Fruit fly (Drosophila melanogaster) Kc167 (cell line): ENCODE results near the gene CG14903.

Source experiments
- Sin3A ChIP-seq: fragments of >200 bp; optimal IDR thresholded peaks from 2 replicates; lab custom pipeline; 2018; ENCODE audit warnings: missing external identifiers
- h ChIP-seq: fragments of >200 bp; optimal IDR thresholded peaks from 3 replicates; lab custom pipeline; 2018; ENCODE audit warnings: missing external identifiers
- psq ChIP-seq: fragments of >200 bp; optimal IDR thresholded peaks from 2 replicates; lab custom pipeline; 2017; ENCODE audit warnings: missing external identifiers
- ttk ChIP-seq: sonication (Bioruptor generic); optimal IDR thresholded peaks from 2 replicates; lab custom pipeline; 2017; ENCODE audit warnings: missing external identifiers

DNA sequence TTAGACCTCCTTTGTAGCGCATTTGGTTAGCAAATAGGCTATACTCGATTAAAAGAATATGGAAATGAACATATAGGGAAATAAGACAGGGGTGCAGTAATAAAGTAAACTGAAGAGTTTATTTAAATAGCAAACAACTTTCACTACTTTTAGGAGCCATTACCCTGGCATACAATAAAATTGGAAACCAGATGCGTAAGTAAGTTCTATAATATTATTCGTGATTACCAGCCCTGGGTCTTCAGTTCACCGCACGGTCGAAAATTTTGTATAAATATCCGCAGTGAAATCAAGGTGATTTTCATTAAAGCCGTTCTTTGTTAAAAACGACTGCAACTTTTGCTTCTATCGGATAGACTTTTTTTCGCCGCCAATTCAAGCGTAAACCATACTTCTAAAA lies 41.5 kb upstream of the CG14903 start, which contains the start of gene CG17562:
- no peak for TF ChIP-seq h (lab: Kevin White, UChicago)
- TF ChIP-seq ttk (lab: Kevin White, UChicago) = no peak
- TF ChIP-seq psq (lab: Kevin White, UChicago) = no peak
- TF ChIP-seq Sin3A (lab: Kevin White, UChicago) = no peak
